Worm (Caenorhabditis elegans) whole organism, mixed stage, embryonic: Measurements from ENCODE around the gene R07G3.8.

Experiments used
- drap-1 ChIP-seq: fragments of 200-800 bp; sonication (Bioruptor generic); optimal IDR thresholded peaks from 3 replicates; lab custom pipeline; 2018; ENCODE audit warnings: mild to moderate bottlenecking, missing genetic modification characterization, missing compliant biosample characterization
- nhr-2 ChIP-seq: fragments of 150-350 bp; optimal IDR thresholded peaks from 2 replicates; lab custom pipeline; 2014; ENCODE audit warnings: missing biosample characterization, missing genetic modification characterization
- nhr-28 ChIP-seq: fragments of 150-350 bp; optimal IDR thresholded peaks from 2 replicates; lab custom pipeline; 2014; ENCODE audit warnings: missing biosample characterization, missing genetic modification characterization
- unc-62 ChIP-seq: fragments of 150-350 bp; optimal IDR thresholded peaks from 2 replicates; lab custom pipeline; 2014; ENCODE audit warnings: missing biosample characterization, missing genetic modification reagents, missing genetic modification characterization

DNA sequence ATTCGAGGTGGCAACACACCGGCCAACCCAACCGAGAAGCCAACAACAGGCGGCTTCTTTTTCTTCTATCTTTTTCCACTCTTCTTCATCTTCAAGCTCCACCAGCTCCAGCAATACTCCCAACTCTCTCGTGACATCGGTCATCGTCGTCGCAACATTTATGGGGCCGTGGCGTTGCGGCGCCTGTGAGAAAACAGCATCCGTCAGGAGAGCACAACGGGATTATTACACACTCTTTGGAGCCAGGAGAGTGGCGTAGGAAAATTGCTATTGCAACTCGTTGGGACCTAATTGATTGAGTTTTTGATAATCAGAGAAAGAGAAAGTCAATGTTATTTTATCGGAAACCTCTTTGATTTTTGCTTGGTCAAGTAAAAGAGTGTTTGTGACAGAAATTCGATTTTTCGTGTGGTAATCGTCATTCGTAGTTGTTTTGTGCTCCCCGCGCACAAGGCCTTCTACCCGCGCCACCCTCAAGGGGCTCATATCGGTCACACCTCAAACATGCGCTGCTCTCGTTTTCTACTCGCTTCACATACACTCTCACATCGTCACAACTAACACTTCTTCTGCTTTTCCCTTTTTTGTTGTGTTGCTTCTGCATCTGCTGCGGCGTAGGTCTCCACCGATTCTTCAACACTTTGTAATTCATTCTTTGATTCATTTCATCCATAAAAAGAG, 20.0 kb upstream of the R07G3.8 start:
- TF ChIP-seq nhr-28 (tag; lab: Kevin White, UChicago) (no peak), unc-62 (GFP tag; lab: Kevin White, UChicago) (no peak), nhr-2 (tag; lab: Kevin White, UChicago) (no peak), drap-1 (GFP tag; lab: Kevin White, UChicago) (no peak)
